Worm (Caenorhabditis elegans): ENCODE measurements around the gene saeg-1.

DNA sequence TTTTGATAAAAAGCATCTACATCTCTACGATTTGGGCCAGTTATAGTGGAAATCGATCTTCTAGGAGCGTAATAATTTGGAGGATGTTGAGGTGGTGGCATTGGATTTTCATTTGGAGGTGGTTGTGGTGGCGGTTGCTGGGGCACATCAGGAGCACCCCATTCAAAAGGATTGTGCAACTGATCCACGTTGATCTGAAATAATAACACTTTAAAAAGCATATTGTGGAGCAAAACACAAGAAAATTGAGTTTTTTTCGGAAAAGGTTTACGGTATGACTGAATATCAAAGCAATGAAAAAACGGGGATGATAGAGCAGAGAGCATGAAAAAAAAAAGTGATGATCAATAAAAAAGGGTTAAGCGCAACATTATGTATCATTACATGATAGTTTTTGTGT, at the start of gene saeg-1:
- no peak for TF ChIP-seq nhr-237 (tag; optimal IDR thresholded peaks at IDR 0.05)
- no peak for TF ChIP-seq ama-1 (optimal IDR thresholded peaks at IDR 0.05)
- no peak for TF ChIP-seq ceh-8 (GFP tag; optimal IDR thresholded peaks at IDR 0.05)
- no peak for TF ChIP-seq aly-2 (tag; optimal IDR thresholded peaks at IDR 0.05)
- TF ChIP-seq sptf-1 (tag; optimal IDR thresholded peaks at IDR 0.05) = no peak
- no peak for TF ChIP-seq snu-23 (GFP tag; optimal IDR thresholded peaks at IDR 0.05)
- TF ChIP-seq skn-1 (tag; optimal IDR thresholded peaks at IDR 0.05) = no peak
- no peak for TF ChIP-seq pqm-1 (tag; optimal IDR thresholded peaks at IDR 0.05)
- no peak for TF ChIP-seq ceh-63 (GFP tag; optimal IDR thresholded peaks at IDR 0.05)
- no peak for TF ChIP-seq ztf-11 (tag; optimal IDR thresholded peaks at IDR 0.05)
- TF ChIP-seq zag-1 (tag; optimal IDR thresholded peaks at IDR 0.05) = no peak
- no peak for TF ChIP-seq lsy-2 (tag; optimal IDR thresholded peaks at IDR 0.05)
